Fruit fly (Drosophila melanogaster) S2 (cell line): ENCODE data around the gene Cyp1.

Experiments
- CG8478 ChIP-seq: fragments of >200 bp; optimal IDR thresholded peaks from 2 replicates; lab custom pipeline; 2018
- CTCF ChIP-seq, 2 experiments: fragments of >200 bp; optimal IDR thresholded peaks; 2 replicates each; lab custom pipeline; 2018

Cyp1 gene

dm6 chrX:16323063-16323462 lies 2.9 kb upstream of the Cyp1 start, which contains the start of the genes CG9917 and CG32579:
Gene CG9917 (minus strand): TSS chrX:16323231.
Gene CG32579 (plus strand): TSS chrX:16323286.
- TF ChIP-seq CTCF (optimal IDR thresholded peaks at IDR 0.05; lab: Kevin White, UChicago) (no peak), CG8478 (no peak)

- TF ChIP-seq CTCF (optimal IDR thresholded peaks at IDR 0.05; lab: Kevin White, UChicago) (no peak), CG8478 (no peak)
Measured at dm6 chrX:16321037-16321436, 867 bp upstream of the Cyp1 start.

dm6 chrX:16319558-16319924 lies 629 bp downstream of the Cyp1 start:
- TF ChIP-seq CTCF (optimal IDR thresholded peaks at IDR 0.05; lab: Kevin White, UChicago) (no peak), CG8478 (no peak)

- TF ChIP-seq CG8478 (no peak), CTCF (optimal IDR thresholded peaks at IDR 0.05; lab: Kevin White, UChicago) (no peak)
Measured at dm6 chrX:16318858-16319557, 1.2 kb downstream of the Cyp1 start.

- TF ChIP-seq CTCF (optimal IDR thresholded peaks at IDR 0.05; lab: Kevin White, UChicago) (no peak), CG8478 (no peak)
Measured at dm6 chrX:16313078-16313875, 6.9 kb downstream of the Cyp1 start, which contains the start of the genes CG9915 and SWIP. Gene CG9915 (minus strand): TSS chrX:16313138. Gene SWIP (plus strand): TSS chrX:16313709.

- TF ChIP-seq CG8478, result no peak
- no peak for TF ChIP-seq CTCF (optimal IDR thresholded peaks at IDR 0.05; lab: Kevin White, UChicago)
Measured at dm6 chrX:16309764-16310163, 10.4 kb downstream of the Cyp1 start.

- TF ChIP-seq CG8478 (no peak), CTCF (optimal IDR thresholded peaks at IDR 0.05; lab: Kevin White, UChicago) (no peak)
Measured at dm6 chrX:16308953-16309352, 11.2 kb downstream of the Cyp1 start.

dm6 chrX:16308310-16308918 lies 11.8 kb downstream of the Cyp1 start, which contains the start of gene Had1:
Gene Had1 (minus strand): TSS chrX:16308667.
- TF ChIP-seq CTCF (optimal IDR thresholded peaks at IDR 0.05; lab: Kevin White, UChicago), result no peak
- no peak for TF ChIP-seq CG8478

dm6 chrX:16303636-16304035 lies 16.5 kb downstream of the Cyp1 start, which contains the start of gene CG3679:
Gene CG3679 (plus strand): TSS chrX:16303870.
- TF ChIP-seq CG8478, result no peak
- TF ChIP-seq CTCF (optimal IDR thresholded peaks at IDR 0.05; lab: Kevin White, UChicago), result no peak

- TF ChIP-seq CG8478 (no peak), CTCF (optimal IDR thresholded peaks at IDR 0.05; lab: Kevin White, UChicago) (no peak)
Measured at dm6 chrX:16297618-16298017, 22.6 kb downstream of the Cyp1 start, which contains the start of gene ERp44. Gene ERp44 (minus strand): TSS chrX:16297718.

dm6 chrX:16296423-16297292 lies 23.5 kb downstream of the Cyp1 start, which contains the start of gene CG3632:
Gene CG3632 (plus strand): TSS chrX:16296671.
- TF ChIP-seq CG8478, result no peak
- no peak for TF ChIP-seq CTCF (optimal IDR thresholded peaks at IDR 0.05; lab: Kevin White, UChicago)

- no peak for TF ChIP-seq CTCF (optimal IDR thresholded peaks at IDR 0.05; lab: Kevin White, UChicago)
- no peak for TF ChIP-seq CG8478
Measured at dm6 chrX:16292646-16293045, 27.5 kb downstream of the Cyp1 start.

- TF ChIP-seq CTCF (optimal IDR thresholded peaks at IDR 0.05; lab: Kevin White, UChicago) (no peak), CG8478 (no peak)
Measured at dm6 chrX:16288999-16289398, 31.2 kb downstream of the Cyp1 start.

- TF ChIP-seq CG8478, result no peak
- TF ChIP-seq CTCF (optimal IDR thresholded peaks at IDR 0.05; lab: Kevin White, UChicago), result no peak
Measured at dm6 chrX:16288492-16288964, 31.6 kb downstream of the Cyp1 start, which contains the start of the genes CG32576 and caz. Gene CG32576 (minus strand): TSS chrX:16288533. Gene caz (plus strand): TSS chrX:16288810.
